Worm (Caenorhabditis elegans) whole organism, L4/young adult: ENCODE results near the gene srd-56.

Experiments used
- dao-5 ChIP-seq: sonication (generic microtip); optimal IDR thresholded peaks from 2 replicates; lab custom pipeline; 2016; ENCODE audit warnings: missing genotype, missing genetic modification characterization, moderate library complexity, missing compliant biosample characterization
- him-1 ChIP-seq: sonication (generic microtip); optimal IDR thresholded peaks from 2 replicates; lab custom pipeline; 2016; ENCODE audit warnings: missing genotype, missing genetic modification reagents, missing genetic modification characterization, missing compliant biosample characterization

- TF ChIP-seq him-1 (no peak), dao-5 (no peak)
Measured at ce11 chrII:7245576-7245975, 42.6 kb upstream of the srd-56 start, which contains the start of gene skpo-3.
